Fruit fly (Drosophila melanogaster): ENCODE measurements around the gene CG7453.

The CG7453 gene

dm6 chrX:19155922-19156437, 24.0 kb upstream of the CG7453 start (continued):
- peak; percentile 86 for TF ChIP-seq CG32532 (GFP tag; IDR thresholded peaks at IDR 0.05)
- TF ChIP-seq klu (GFP tag; IDR thresholded peaks at IDR 0.05), result peak; percentile 73
- TF ChIP-seq CG6765 (GFP tag; optimal IDR thresholded peaks at IDR 0.05), result no peak
- TF ChIP-seq CG6175 (GFP tag; IDR thresholded peaks at IDR 0.05), result peak; percentile 52; the same call in 1 of the 3 replicates
- no peak for TF ChIP-seq h (optimal IDR thresholded peaks at IDR 0.05)
- no peak for TF ChIP-seq CG1792 (GFP tag; optimal IDR thresholded peaks at IDR 0.05)
- TF ChIP-seq lilli (GFP tag; optimal IDR thresholded peaks at IDR 0.05), result peak; percentile 65
- peak; percentile 85 for TF ChIP-seq CG15601 (tag; optimal IDR thresholded peaks at IDR 0.05)
- peak; percentile 74 for TF ChIP-seq caup (GFP tag; optimal IDR thresholded peaks at IDR 0.05; ENCODE audit: severe bottlenecking)
- peak; percentile 57 for TF ChIP-seq Dek (tag; optimal IDR thresholded peaks at IDR 0.05)
- TF ChIP-seq NfI (GFP tag; optimal IDR thresholded peaks at IDR 0.05), result peak; percentile 65
- TF ChIP-seq Hmx (GFP tag; optimal IDR thresholded peaks at IDR 0.05), result no peak
- peak; percentile 85 for TF ChIP-seq CoRest (tag; optimal IDR thresholded peaks at IDR 0.05)
- no peak for TF ChIP-seq CG7963 (GFP tag; IDR thresholded peaks at IDR 0.05; ENCODE audit: partially characterized antibody)
- peak; percentile 61 for TF ChIP-seq CG8359 (GFP tag; optimal IDR thresholded peaks at IDR 0.05; ENCODE audit: borderline replicate concordance)
- TF ChIP-seq CG7372 (GFP tag; IDR thresholded peaks at IDR 0.05), result peak; percentile 43
- TF ChIP-seq tin (GFP tag; optimal IDR thresholded peaks at IDR 0.05), result peak; percentile 82
- no peak for TF ChIP-seq br (optimal IDR thresholded peaks at IDR 0.05)
- peak; percentile 85 for TF ChIP-seq CG2678 (tag; optimal IDR thresholded peaks at IDR 0.05)
- TF ChIP-seq CG4617 (GFP tag; optimal IDR thresholded peaks at IDR 0.05; ENCODE audit: borderline replicate concordance), result peak; percentile 26

dm6 chrX:19157471-19157870, 22.5 kb upstream of the CG7453 start:
- TF ChIP-seq emc (GFP tag; optimal IDR thresholded peaks at IDR 0.05) (no peak), scrt (GFP tag; optimal IDR thresholded peaks at IDR 0.05) (no peak), Hr78 (GFP tag; optimal IDR thresholded peaks at IDR 0.05) (peak in 1 of 2 experiments; percentile 67), CG16813 (GFP tag; IDR thresholded peaks at IDR 0.05; ENCODE audit: partially characterized antibody) (no peak), Xbp1 (GFP tag; optimal IDR thresholded peaks at IDR 0.05) (no peak), chinmo (GFP tag; IDR thresholded peaks at IDR 0.05; ENCODE audit: partially characterized antibody) (0 out of 4 replicates have a peak, but pooled peaks have one; percentile 27)

- TF ChIP-seq HmgZ (tag; optimal IDR thresholded peaks at IDR 0.05) (no peak), insv (GFP tag; optimal IDR thresholded peaks at IDR 0.05) (no peak), pros (GFP tag; optimal IDR thresholded peaks at IDR 0.05) (peak; percentile 6), CG7556 (GFP tag; optimal IDR thresholded peaks at IDR 0.05) (peak; percentile 54), CG10543 (GFP tag; optimal IDR thresholded peaks at IDR 0.05) (peak; percentile 11), D (optimal IDR thresholded peaks at IDR 0.05) (no peak), D (GFP tag; optimal IDR thresholded peaks at IDR 0.05) (no peak), CG31441 (GFP tag; IDR thresholded peaks at IDR 0.05) (0 out of 2 replicates have a peak, but pooled peaks have one; percentile 23), Six4 (GFP tag; optimal IDR thresholded peaks at IDR 0.05) (no peak), ind (GFP tag; optimal IDR thresholded peaks at IDR 0.05) (no peak), eve (GFP tag; optimal IDR thresholded peaks at IDR 0.05) (peak in 1 of 2 experiments; percentile 13), Dll (GFP tag; IDR thresholded peaks at IDR 0.05; ENCODE audit: partially characterized antibody) (no peak), CG11695 (GFP tag; IDR thresholded peaks at IDR 0.05) (no peak), Med (GFP tag) (peak; percentile 50), CG17361 (GFP tag; IDR thresholded peaks at IDR 0.05) (peak; percentile 56; the same call in 2 of the 3 replicates), row (GFP tag; IDR thresholded peaks at IDR 0.05) (peak; percentile 8; the same call in 1 of the 3 replicates), CoRest (tag; optimal IDR thresholded peaks at IDR 0.05) (peak; percentile 11), CG12391 (tag; optimal IDR thresholded peaks at IDR 0.05) (no peak), CG10979 (tag; optimal IDR thresholded peaks at IDR 0.05) (peak; percentile 10), ato (GFP tag; IDR thresholded peaks at IDR 0.05; ENCODE audit: partially characterized antibody) (no peak), dmrt11E (tag; optimal IDR thresholded peaks at IDR 0.05) (peak; percentile 19), ttk (GFP tag; IDR thresholded peaks at IDR 0.05) (0 out of 2 replicates have a peak, but pooled peaks have one; percentile 12)
Observed at dm6 chrX:19158519-19159289, 21.3 kb upstream of the CG7453 start.
